Worm (Caenorhabditis elegans): Measurements from ENCODE around the gene his-37.

DNA sequence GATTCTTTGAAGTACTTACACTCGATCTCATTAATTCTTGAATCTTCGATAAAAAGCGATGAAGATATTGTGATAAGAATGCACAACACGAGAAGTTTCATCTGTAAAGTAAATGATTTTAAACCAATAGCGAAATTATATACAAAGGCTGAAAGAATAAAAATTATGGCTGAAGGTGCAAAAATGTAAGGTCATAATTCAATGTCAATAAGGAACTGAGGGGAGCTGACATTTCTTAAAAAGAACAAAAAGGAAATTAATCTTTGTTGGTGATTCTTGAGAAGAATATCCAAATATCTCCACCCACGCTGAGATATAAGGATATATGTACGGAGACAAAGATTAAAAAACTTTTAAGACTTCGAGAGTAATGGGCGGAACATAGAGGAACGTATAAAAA, 22.8 kb upstream of the his-37 start, which contains the start of gene C50F4.9:
- TF ChIP-seq unc-86 (tag; optimal IDR thresholded peaks at IDR 0.05) (no peak), fos-1 (tag; optimal IDR thresholded peaks at IDR 0.05) (no peak), nhr-90 (tag; optimal IDR thresholded peaks at IDR 0.05; ENCODE audit: poor library complexity) (no peak), ces-1 (GFP tag; optimal IDR thresholded peaks at IDR 0.05) (no peak)
